Fruit fly (Drosophila melanogaster) whole organism, prepupa: Measurements from ENCODE around the gene CG7202.

Experiments used
- CG10631 ChIP-seq: fragments of 200-800 bp; sonication (Bioruptor generic); optimal IDR thresholded peaks from 2 replicates; lab custom pipeline; 2016; ENCODE audit warnings: missing biosample characterization, missing genetic modification characterization
- CG31627 ChIP-seq: fragments of 200-800 bp; sonication (Bioruptor generic); optimal IDR thresholded peaks from 3 replicates; lab custom pipeline; 2016; ENCODE audit warnings: missing biosample characterization, missing genetic modification characterization
- CG32006 ChIP-seq: fragments of 200-800 bp; sonication (Bioruptor generic); optimal IDR thresholded peaks from 3 replicates; lab custom pipeline; 2017; ENCODE audit warnings: missing biosample characterization, mild to moderate bottlenecking, missing genetic modification characterization
- CG6276 ChIP-seq: fragments of 200-800 bp; sonication (Bioruptor generic); optimal IDR thresholded peaks from 2 replicates; lab custom pipeline; 2017; ENCODE audit warnings: missing biosample characterization, mild to moderate bottlenecking, missing genetic modification characterization
- CG6854 ChIP-seq: fragments of 200-800 bp; sonication (Bioruptor generic); optimal IDR thresholded peaks from 2 replicates; lab custom pipeline; 2017; ENCODE audit warnings: missing biosample characterization, mild to moderate bottlenecking, missing genetic modification characterization
- Eip75B ChIP-seq: fragments of 200-800 bp; sonication (Bioruptor generic); optimal IDR thresholded peaks from 3 replicates; lab custom pipeline; 2016; ENCODE audit warnings: missing biosample characterization, missing genetic modification characterization
- Lpt ChIP-seq: fragments of 200-800 bp; sonication (Bioruptor generic); optimal IDR thresholded peaks from 3 replicates; lab custom pipeline; 2016; ENCODE audit warnings: missing biosample characterization, missing genetic modification characterization
- OdsH ChIP-seq: fragments of 200-800 bp; sonication (Bioruptor generic); optimal IDR thresholded peaks from 3 replicates; lab custom pipeline; 2016; ENCODE audit warnings: missing biosample characterization, missing genetic modification characterization
- Smox ChIP-seq: fragments of 200-800 bp; sonication (Bioruptor generic); optimal IDR thresholded peaks from 3 replicates; lab custom pipeline; 2016; ENCODE audit warnings: missing biosample characterization, missing genetic modification characterization
- Sox14 ChIP-seq: fragments of 200-800 bp; sonication (Bioruptor generic); optimal IDR thresholded peaks from 3 replicates; lab custom pipeline; 2016; ENCODE audit warnings: missing biosample characterization, missing genetic modification characterization
- dsx ChIP-seq: fragments of 200-800 bp; optimal IDR thresholded peaks from 3 replicates; lab custom pipeline; 2019; ENCODE audit warnings: missing biosample characterization, mild to moderate bottlenecking, missing genetic modification characterization, moderate library complexity; ENCODE audit not compliant: poor library complexity, severe bottlenecking
- svp ChIP-seq: fragments of 200-800 bp; sonication (Bioruptor generic); peaks from one replicate; lab custom pipeline; 2016; ENCODE audit warnings: missing biosample characterization, missing genetic modification characterization
- topi ChIP-seq: fragments of 200-800 bp; sonication (Bioruptor generic); optimal IDR thresholded peaks from 3 replicates; lab custom pipeline; 2016; ENCODE audit warnings: missing biosample characterization, missing genetic modification characterization

- TF ChIP-seq OdsH (GFP tag; lab: Kevin White, UChicago) (no peak), CG6854 (GFP tag; lab: Kevin White, UChicago) (no peak), CG6276 (GFP tag; lab: Kevin White, UChicago) (no peak), CG32006 (GFP tag; lab: Kevin White, UChicago) (no peak), Eip75B (no peak), svp (GFP tag; lab: Kevin White, UChicago) (no peak), Lpt (GFP tag; lab: Kevin White, UChicago) (no peak), Smox (GFP tag; lab: Kevin White, UChicago) (no peak), Sox14 (GFP tag; lab: Kevin White, UChicago) (peak; percentile 89), dsx (no peak), CG31627 (GFP tag; lab: Kevin White, UChicago) (peak; percentile 17), topi (GFP tag; lab: Kevin White, UChicago) (no peak), CG10631 (GFP tag; lab: Kevin White, UChicago) (no peak)
Measured at dm6 chr3L:21445704-21446103, 46.9 kb downstream of the CG7202 start, which contains the start of gene Syx7.
